Fruit fly (Drosophila melanogaster) whole organism, larva: ENCODE data around the gene CG15728.

Source experiments
- noc ChIP-seq: fragments of 200-800 bp; sonication (Bioruptor generic); optimal IDR thresholded peaks from 3 replicates; lab custom pipeline; 2019; ENCODE audit warnings: missing biosample characterization, mild to moderate bottlenecking, missing genetic modification characterization, moderate library complexity

CG15728 gene

dm6 chrX:12676554-12677336 lies 52.7 kb downstream of the CG15728 start:
- TF ChIP-seq noc: no peak
